Fruit fly (Drosophila melanogaster) whole organism, embryonic: ENCODE measurements around the gene CG15572.
"Not testable (repeated sequence)": the region's sequence is repeated elsewhere in the genome, so short reads cannot be mapped to it uniquely, and the experiment has no call there.

ENCODE experiments used
- Awh ChIP-seq: fragments of 200-800 bp; sonication (Bioruptor generic); IDR thresholded peaks from 2 replicates; pipeline ENCODE4, ENCODE4 v1.3.6; 2022; ENCODE audit warnings: missing biosample characterization, missing genetic modification characterization
- B-H1 ChIP-seq: fragments of 200-800 bp; sonication (Bioruptor generic); IDR thresholded peaks from 3 replicates; pipeline ENCODE4 v1.3.6; 2022; ENCODE audit warnings: missing biosample characterization, missing genetic modification characterization
- BEAF-32 ChIP-seq: fragments of 200-800 bp; sonication (Bioruptor generic); optimal IDR thresholded peaks from 3 replicates; lab custom pipeline; 2017; ENCODE audit warnings: missing biosample characterization, missing genetic modification characterization, mild to moderate bottlenecking, moderate library complexity, missing genetic modification reagents
- CG10366 ChIP-seq: fragments of 200-800 bp; sonication (Bioruptor generic); IDR thresholded peaks from 2 replicates; pipeline ENCODE4 v1.3.6; 2022; ENCODE audit warnings: missing biosample characterization, missing genetic modification characterization
- CG10959 ChIP-seq: fragments of 200-800 bp; sonication (Bioruptor generic); IDR thresholded peaks from 2 replicates; pipeline ENCODE4 v1.3.6; 2022; ENCODE audit warnings: missing biosample characterization, missing genetic modification characterization
- CG11093 ChIP-seq: fragments of 200-800 bp; sonication (Bioruptor generic); IDR thresholded peaks from 3 replicates; pipeline ENCODE4 v1.3.6; 2022; ENCODE audit warnings: missing biosample characterization, missing genetic modification characterization
- CG11456 ChIP-seq: fragments of 200-800 bp; sonication (Bioruptor generic); IDR thresholded peaks from 3 replicates; pipeline ENCODE4 v1.3.6; 2022; ENCODE audit warnings: missing biosample characterization, missing genetic modification characterization
- CG14014 ChIP-seq: fragments of 200-800 bp; sonication (Bioruptor generic); IDR thresholded peaks from 2 replicates; pipeline ENCODE4 v1.3.6; 2022; ENCODE audit warnings: missing biosample characterization, missing genetic modification characterization
- CG14050 ChIP-seq: fragments of 200-800 bp; sonication (Bioruptor generic); IDR thresholded peaks from 3 replicates; pipeline ENCODE4 v1.3.6; 2022; ENCODE audit warnings: missing biosample characterization, missing genetic modification characterization
- CG2889 ChIP-seq: fragments of 200-800 bp; sonication (Bioruptor generic); IDR thresholded peaks from 3 replicates; pipeline ENCODE4 v1.3.6; 2022; ENCODE audit warnings: missing biosample characterization, missing genetic modification characterization
- CG32532 ChIP-seq: fragments of 200-800 bp; sonication (Bioruptor generic); IDR thresholded peaks from 2 replicates; pipeline ENCODE4 v1.3.6; 2022; ENCODE audit warnings: missing biosample characterization, missing genetic modification characterization
- CG32767 ChIP-seq: fragments of 200-800 bp; sonication (Bioruptor generic); IDR thresholded peaks from 2 replicates; pipeline ENCODE4 v1.3.6; 2022; ENCODE audit warnings: missing biosample characterization, missing genetic modification characterization
- CG32772 ChIP-seq: fragments of 200-800 bp; sonication (Bioruptor generic); IDR thresholded peaks from 2 replicates; pipeline ENCODE4 v1.3.6; 2022; ENCODE audit warnings: missing biosample characterization, missing genetic modification characterization
- CG4404 ChIP-seq: fragments of 200-800 bp; sonication (Bioruptor generic); IDR thresholded peaks from 2 replicates; pipeline ENCODE4 v1.3.6; 2022; ENCODE audit warnings: missing biosample characterization, missing genetic modification characterization
- CG7357 ChIP-seq: fragments of 200-800 bp; sonication (Bioruptor generic); IDR thresholded peaks from 3 replicates; pipeline ENCODE4 v1.3.6; 2022; ENCODE audit warnings: missing biosample characterization, missing genetic modification characterization
- CG9932 ChIP-seq: fragments of 200-800 bp; sonication (Bioruptor generic); IDR thresholded peaks from 2 replicates; pipeline ENCODE4 v1.3.6; 2022; ENCODE audit warnings: missing biosample characterization, missing genetic modification characterization
- Dref ChIP-seq: fragments of 200-800 bp; sonication (Bioruptor generic); IDR thresholded peaks from 2 replicates; pipeline ENCODE4 v1.3.6; 2022; ENCODE audit warnings: missing biosample characterization, missing genetic modification characterization
- E2f2 ChIP-seq: fragments of 200-800 bp; sonication (Bioruptor generic); IDR thresholded peaks from 2 replicates; pipeline ENCODE4 v1.3.6; 2022; ENCODE audit warnings: missing biosample characterization, missing genetic modification characterization
- Ets65A ChIP-seq: fragments of 200-800 bp; sonication (Bioruptor generic); peaks from one replicate; lab custom pipeline; 2016; ENCODE audit warnings: missing biosample characterization, missing genetic modification characterization
- Gug ChIP-seq: fragments of 200-800 bp; sonication (Bioruptor generic); IDR thresholded peaks from 4 replicates; pipeline ENCODE4 v1.3.6; 2022; ENCODE audit warnings: missing biosample characterization, missing genetic modification characterization
- H15 ChIP-seq: fragments of 200-800 bp; sonication (Bioruptor generic); IDR thresholded peaks from 3 replicates; pipeline ENCODE4 v1.3.6; 2022; ENCODE audit warnings: missing biosample characterization, missing genetic modification characterization
- HLH3B ChIP-seq: fragments of 200-800 bp; sonication (Bioruptor generic); IDR thresholded peaks from 2 replicates; pipeline ENCODE4 v1.3.6; 2022; ENCODE audit warnings: missing biosample characterization, missing genetic modification characterization
- MBD-R2 ChIP-seq: fragments of 200-800 bp; sonication (Bioruptor generic); IDR thresholded peaks from 2 replicates; pipeline ENCODE4 v1.3.6; 2022; ENCODE audit warnings: missing biosample characterization, missing genetic modification characterization
- Mrtf ChIP-seq: fragments of 200-800 bp; sonication (Bioruptor generic); IDR thresholded peaks from 3 replicates; pipeline ENCODE4 v1.3.6; 2022; ENCODE audit warnings: missing biosample characterization, missing genetic modification characterization
- NFAT ChIP-seq: fragments of 200-800 bp; sonication (Bioruptor generic); IDR thresholded peaks from 2 replicates; pipeline ENCODE4 v1.3.6; 2022; ENCODE audit warnings: missing biosample characterization, missing genetic modification characterization
- Oaz ChIP-seq: fragments of 200-800 bp; sonication (Bioruptor generic); IDR thresholded peaks from 2 replicates; pipeline ENCODE4 v1.3.6; 2022; ENCODE audit warnings: missing biosample characterization, missing genetic modification characterization
- Rfx ChIP-seq: fragments of 200-800 bp; sonication (Bioruptor generic); IDR thresholded peaks from 2 replicates; pipeline ENCODE4 v1.3.6; 2022; ENCODE audit warnings: missing biosample characterization, missing genetic modification characterization
- Rx ChIP-seq: fragments of 200-800 bp; sonication (Bioruptor generic); IDR thresholded peaks from 2 replicates; pipeline ENCODE4 v1.3.6; 2022; ENCODE audit warnings: missing biosample characterization, missing genetic modification characterization
- Sry-δ ChIP-seq: fragments of 200-800 bp; sonication (Bioruptor generic); optimal IDR thresholded peaks from 2 replicates; lab custom pipeline; 2016; ENCODE audit warnings: missing biosample characterization, missing genetic modification characterization
- ara ChIP-seq: fragments of 200-800 bp; sonication (Bioruptor generic); IDR thresholded peaks from 2 replicates; pipeline ENCODE4 v1.3.6; 2022; ENCODE audit warnings: missing biosample characterization, missing genetic modification characterization
- ase ChIP-seq: fragments of 200-800 bp; sonication (Bioruptor generic); IDR thresholded peaks from 3 replicates; pipeline ENCODE4 v1.3.6; 2022; ENCODE audit warnings: missing biosample characterization, missing genetic modification characterization
- ci ChIP-seq: fragments of 200-800 bp; sonication (Bioruptor generic); IDR thresholded peaks from 3 replicates; pipeline ENCODE4 v1.3.6; 2022; ENCODE audit warnings: missing biosample characterization, missing genetic modification characterization
- crp ChIP-seq, 2 experiments: fragments of 200-800 bp; sonication (Bioruptor generic); optimal IDR thresholded peaks; 2 replicates in 1 of 2; 3 replicates in 1 of 2; lab custom pipeline; 2017; ENCODE audit warnings: missing biosample characterization in 2 of 2, missing genetic modification characterization in 2 of 2, mild to moderate bottlenecking in 1 of 2, moderate library complexity in 1 of 2
- esg ChIP-seq: fragments of 200-800 bp; sonication (Bioruptor generic); conservative IDR thresholded peaks from 2 replicates; pipeline ENCODE4 v1.3.6; 2022; ENCODE audit warnings: missing biosample characterization, missing genetic modification characterization
- lmd ChIP-seq: fragments of 200-800 bp; sonication (Bioruptor generic); IDR thresholded peaks from 2 replicates; pipeline ENCODE4 v1.3.6; 2022; ENCODE audit warnings: missing biosample characterization, missing genetic modification characterization
- otp ChIP-seq: fragments of 200-800 bp; sonication (Bioruptor generic); IDR thresholded peaks from 3 replicates; pipeline ENCODE4, ENCODE4 v1.3.6; 2022; ENCODE audit warnings: missing biosample characterization, missing genetic modification characterization
- pan ChIP-seq, 4 experiments: fragments of >200 bp in 3 of 4; fragments of 200-800 bp in 1 of 4; sonication (Bioruptor generic) in 1 of 4; optimal IDR thresholded peaks in 3 of 4; IDR thresholded peaks in 1 of 4; 2 replicates each; pipeline versions ENCODE4 v1.3.6 to Lab custom; 2017 to 2022; ENCODE audit warnings: missing biosample characterization in 2 of 4, missing genetic modification characterization in 2 of 4, mixed read lengths in 1 of 4
- peb ChIP-seq: fragments of 200-800 bp; sonication (Bioruptor generic); IDR thresholded peaks from 2 replicates; pipeline ENCODE4 v1.3.6; 2022; ENCODE audit warnings: missing biosample characterization, missing genetic modification characterization
- prd ChIP-seq, 3 experiments: fragments of >200 bp in 2 of 3; fragments of 200-800 bp in 1 of 3; sonication (Bioruptor generic) in 1 of 3; optimal IDR thresholded peaks in 2 of 3; IDR thresholded peaks in 1 of 3; 2 replicates in 2 of 3; 3 replicates in 1 of 3; pipeline versions ENCODE4 v1.3.6 to Lab custom; 2017 to 2022; ENCODE audit warnings: missing biosample characterization in 1 of 3, missing genetic modification characterization in 1 of 3
- row ChIP-seq: fragments of 200-800 bp; sonication (Bioruptor generic); IDR thresholded peaks from 3 replicates; pipeline ENCODE4 v1.3.6; 2022; ENCODE audit warnings: missing biosample characterization, missing genetic modification characterization
- seq ChIP-seq: fragments of 200-800 bp; sonication (Bioruptor generic); IDR thresholded peaks from 2 replicates; pipeline ENCODE4 v1.3.6; 2022; ENCODE audit warnings: missing biosample characterization, missing genetic modification characterization
- sisA ChIP-seq: fragments of 200-800 bp; sonication (Bioruptor generic); IDR thresholded peaks from 2 replicates; pipeline ENCODE4 v1.3.6; 2022; ENCODE audit warnings: missing biosample characterization, missing genetic modification characterization
- sob ChIP-seq: fragments of 200-800 bp; sonication (Bioruptor generic); IDR thresholded peaks from 2 replicates; pipeline ENCODE4 v1.3.6; 2022; ENCODE audit warnings: missing biosample characterization, missing genetic modification characterization
- ssp ChIP-seq: fragments of 200-800 bp; sonication (Bioruptor generic); IDR thresholded peaks from 2 replicates; pipeline ENCODE4 v1.3.6; 2022; ENCODE audit warnings: missing biosample characterization, missing genetic modification characterization
- stc ChIP-seq: fragments of 200-800 bp; sonication (Bioruptor generic); IDR thresholded peaks from 2 replicates; pipeline ENCODE4 v1.3.6; 2022; ENCODE audit warnings: missing biosample characterization, missing genetic modification characterization
- tgo ChIP-seq: fragments of 200-800 bp; sonication (Bioruptor generic); IDR thresholded peaks from 3 replicates; pipeline ENCODE4 v1.3.6; 2022; ENCODE audit warnings: missing biosample characterization, missing genetic modification characterization
- ttk ChIP-seq: fragments of 200-800 bp; sonication (Bioruptor generic); IDR thresholded peaks from 2 replicates; pipeline ENCODE4 v2.1.2; 2022; ENCODE audit warnings: missing biosample characterization, missing genetic modification characterization
- unc-4 ChIP-seq: fragments of 200-800 bp; sonication (Bioruptor generic); IDR thresholded peaks from 2 replicates; pipeline ENCODE4 v1.3.6; 2022; ENCODE audit warnings: missing biosample characterization, missing genetic modification characterization; ENCODE audit not compliant: partially characterized antibody
- vvl ChIP-seq: fragments of 200-800 bp; sonication (Bioruptor generic); IDR thresholded peaks from 2 replicates; pipeline ENCODE4 v1.3.6; 2022; ENCODE audit warnings: missing biosample characterization, missing genetic modification characterization
- zfh1 ChIP-seq: fragments of 200-800 bp; sonication (Bioruptor generic); IDR thresholded peaks from 3 replicates; pipeline ENCODE4 v1.3.6; 2022; ENCODE audit warnings: missing biosample characterization, missing genetic modification characterization

Gene CG15572

DNA sequence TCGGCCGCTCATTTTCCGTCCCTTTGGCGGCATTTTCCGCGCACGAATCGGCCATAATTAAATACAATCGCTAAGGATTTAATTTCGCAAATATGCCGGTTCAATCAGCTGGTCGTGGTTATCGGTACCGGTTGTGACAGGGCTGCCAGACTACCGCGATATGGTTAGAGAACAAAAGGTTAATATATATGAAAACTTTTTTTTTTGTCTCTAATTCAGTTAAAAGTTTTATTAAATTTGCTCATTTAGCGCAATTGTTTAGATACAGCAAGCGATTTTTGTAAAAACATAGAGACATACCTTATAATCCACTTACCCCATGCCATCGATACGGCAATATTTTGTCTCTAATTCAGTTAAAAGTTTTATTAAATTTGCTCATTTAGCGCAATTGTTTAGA, 49.5 kb downstream of the CG15572 start:
- peak; percentile 34; the same call in 1 of the 2 replicates for TF ChIP-seq E2f2 (GFP tag; lab: Robert Waterston, UW)
- peak; percentile 81 for TF ChIP-seq row (GFP tag; lab: Robert Waterston, UW)
- peak; percentile 70 for TF ChIP-seq ttk (GFP tag; lab: Robert Waterston, UW)
- TF ChIP-seq Dref (GFP tag; lab: Robert Waterston, UW): peak; percentile 51
- peak; percentile 66 for TF ChIP-seq CG9932
- TF ChIP-seq stc (GFP tag; lab: Robert Waterston, UW): peak; percentile 48; the same call in 1 of the 2 replicates
- TF ChIP-seq tgo (GFP tag; lab: Robert Waterston, UW): peak; percentile 65
- 0 out of 3 replicates have a peak, but pooled peaks have one; percentile 37 for TF ChIP-seq ci
- TF ChIP-seq vvl: peak; percentile 69
- TF ChIP-seq BEAF-32 (GFP tag; lab: Kevin White, UChicago): peak; percentile 13
- TF ChIP-seq Awh (GFP tag; lab: Robert Waterston, UW): 0 out of 2 replicates have a peak, but pooled peaks have one; percentile 25
- peak; percentile 27; the same call in 1 of the 3 replicates for TF ChIP-seq CG14050 (GFP tag; lab: Robert Waterston, UW)
- 0 out of 2 replicates have a peak, but pooled peaks have one; percentile 29 for TF ChIP-seq unc-4
- TF ChIP-seq HLH3B: peak; percentile 45; the same call in 1 of the 2 replicates
- peak; percentile 62 for TF ChIP-seq CG10366
- peak; percentile 58 for TF ChIP-seq esg (GFP tag; lab: Robert Waterston, UW)
- 0 out of 3 replicates have a peak, but pooled peaks have one; percentile 50 for TF ChIP-seq H15 (GFP tag; lab: Robert Waterston, UW)
- peak; percentile 18; the same call in 1 of the 3 replicates for TF ChIP-seq B-H1 (GFP tag; lab: Robert Waterston, UW)
- TF ChIP-seq CG2889 (GFP tag; lab: Robert Waterston, UW): 0 out of 3 replicates have a peak, but pooled peaks have one; percentile 18
- not testable (repeated sequence) for TF ChIP-seq prd, pan (optimal IDR thresholded peaks at IDR 0.05; lab: Kevin White, UChicago)
- peak; percentile 81 for TF ChIP-seq prd (GFP tag; IDR thresholded peaks at IDR 0.05; lab: Robert Waterston, UW)
- peak; percentile 40; the same call in 1 of the 2 replicates for TF ChIP-seq CG4404 (GFP tag; lab: Robert Waterston, UW)
- 0 out of 2 replicates have a peak, but pooled peaks have one; percentile 18 for TF ChIP-seq seq (GFP tag; lab: Robert Waterston, UW)
- TF ChIP-seq crp (GFP tag; optimal IDR thresholded peaks at IDR 0.05; lab: Kevin White, UChicago): peak in 1 of 2 experiments; percentile 73
- peak; percentile 8 for TF ChIP-seq Sry-δ (GFP tag; lab: Kevin White, UChicago)
- peak; percentile 44; the same call in 1 of the 2 replicates for TF ChIP-seq Rx
- TF ChIP-seq Gug: peak; percentile 43; the same call in 1 of the 4 replicates
- TF ChIP-seq CG11093 (GFP tag; lab: Robert Waterston, UW): peak; percentile 44; the same call in 1 of the 3 replicates
- peak; percentile 78 for TF ChIP-seq CG32532 (GFP tag; lab: Robert Waterston, UW)
- peak; percentile 70 for TF ChIP-seq sob
- TF ChIP-seq ssp (GFP tag; lab: Robert Waterston, UW): 0 out of 2 replicates have a peak, but pooled peaks have one; percentile 20
- peak; percentile 59; the same call in 1 of the 3 replicates for TF ChIP-seq zfh1 (GFP tag; lab: Robert Waterston, UW)
- peak; percentile 16; the same call in 1 of the 3 replicates for TF ChIP-seq CG7357
- TF ChIP-seq ase (GFP tag; lab: Robert Waterston, UW): 0 out of 3 replicates have a peak, but pooled peaks have one; percentile 14
- peak; percentile 27; the same call in 1 of the 2 replicates for TF ChIP-seq CG32767 (GFP tag; lab: Robert Waterston, UW)
- TF ChIP-seq lmd (GFP tag; lab: Robert Waterston, UW): peak; percentile 68
- peak in 1 of 2 experiments; percentile 68 for TF ChIP-seq pan (GFP tag; optimal IDR thresholded peaks at IDR 0.05 in 1 of 2, IDR thresholded peaks at IDR 0.05 in 1 of 2)
- peak; percentile 74 for TF ChIP-seq MBD-R2 (GFP tag; lab: Robert Waterston, UW)
- TF ChIP-seq sisA (GFP tag; lab: Robert Waterston, UW): peak; percentile 68
- peak; percentile 23; the same call in 1 of the 2 replicates for TF ChIP-seq NFAT
- peak; percentile 51 for TF ChIP-seq CG14014 (GFP tag; lab: Robert Waterston, UW)
- peak; percentile 71 for TF ChIP-seq Rfx (GFP tag; lab: Robert Waterston, UW)
- 0 out of 3 replicates have a peak, but pooled peaks have one; percentile 47 for TF ChIP-seq otp (GFP tag; lab: Robert Waterston, UW)
- TF ChIP-seq peb (GFP tag; lab: Robert Waterston, UW): peak; percentile 42; the same call in 1 of the 2 replicates
- TF ChIP-seq CG32772 (GFP tag; lab: Robert Waterston, UW): peak; percentile 68
- peak; percentile 60 for TF ChIP-seq Oaz (GFP tag; lab: Robert Waterston, UW)
- peak; percentile 39; the same call in 1 of the 2 replicates for TF ChIP-seq ara (GFP tag; lab: Robert Waterston, UW)
- peak; percentile 58 for TF ChIP-seq Ets65A (GFP tag; lab: Kevin White, UChicago)
- TF ChIP-seq CG11456: 0 out of 3 replicates have a peak, but pooled peaks have one; percentile 57
- TF ChIP-seq Mrtf (GFP tag; lab: Robert Waterston, UW): 0 out of 3 replicates have a peak, but pooled peaks have one; percentile 30
- 0 out of 2 replicates have a peak, but pooled peaks have one; percentile 24 for TF ChIP-seq CG10959 (GFP tag; lab: Robert Waterston, UW)
